Worm (Caenorhabditis elegans): Measurements from ENCODE around the gene F19C6.2.

Gene F19C6.2

DNA sequence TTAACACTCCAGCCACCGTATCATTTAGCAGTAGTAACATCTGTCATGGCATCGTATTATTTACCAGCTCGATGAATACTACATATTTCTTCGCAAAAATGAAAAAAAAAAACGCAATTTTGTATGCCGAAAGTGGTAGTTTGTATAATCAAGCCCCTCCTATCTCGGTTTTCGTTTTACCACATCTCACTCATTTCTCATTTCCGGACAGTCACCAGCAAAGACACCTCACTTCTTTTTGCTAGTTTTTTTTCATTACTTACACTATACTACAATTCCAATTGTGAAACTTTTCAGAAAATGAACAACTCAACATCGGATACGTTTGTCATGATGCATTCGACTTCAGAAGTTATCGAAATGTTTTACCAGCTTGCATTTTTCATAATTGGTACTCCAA, 48.4 kb downstream of the F19C6.2 start, which contains the start of gene gnrr-3:
TSS of gene gnrr-3 (plus strand) at position 301 of the 400 bp plus-strand sequence.
- TF ChIP-seq lim-7 (GFP tag; IDR thresholded peaks at IDR 0.05) (no peak), mdt-29 (GFP tag; IDR thresholded peaks at IDR 0.05) (no peak), aly-2 (tag; optimal IDR thresholded peaks at IDR 0.05) (no peak), nhr-48 (tag; optimal IDR thresholded peaks at IDR 0.05) (no peak), lin-29 (GFP tag; IDR thresholded peaks at IDR 0.05) (no peak)

DNA sequence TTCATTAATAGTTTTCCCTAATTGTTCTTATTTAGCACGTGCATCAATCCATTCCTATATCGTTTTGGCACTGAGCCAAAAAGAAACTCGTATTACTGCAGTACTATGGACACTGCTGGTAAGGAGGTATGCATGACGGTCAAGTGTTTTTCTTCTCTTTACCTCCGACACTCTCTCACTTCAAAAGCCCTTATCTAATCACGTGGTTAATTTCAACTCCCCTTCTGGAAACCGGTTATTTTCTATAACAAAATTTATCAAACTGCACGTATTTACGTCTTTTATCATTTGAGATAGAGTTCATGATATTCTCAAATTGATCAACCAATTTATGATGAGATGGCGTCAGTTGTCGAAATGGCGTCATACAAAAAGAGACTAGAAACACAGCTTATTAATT, 50.9 kb downstream of the F19C6.2 start:
- TF ChIP-seq ZK546.5 (tag; optimal IDR thresholded peaks at IDR 0.05) (no peak), lin-1 (GFP tag; IDR thresholded peaks at IDR 0.05) (peak; percentile 69; the same call in 1 of the 2 replicates), F37D6.2 (tag; optimal IDR thresholded peaks at IDR 0.05) (no peak), nhr-10 (tag; optimal IDR thresholded peaks at IDR 0.05) (peak; percentile 47), dpl-1 (GFP tag; optimal IDR thresholded peaks at IDR 0.05) (no peak), F10B5.3 (tag; optimal IDR thresholded peaks at IDR 0.05) (no peak), mdl-1 (tag; optimal IDR thresholded peaks at IDR 0.05) (peak in 1 of 2 experiments; percentile 82), madf-9 (GFP tag; conservative IDR thresholded peaks at IDR 0.05) (no peak), zip-11 (GFP tag; IDR thresholded peaks at IDR 0.05) (no peak), lin-13 (GFP tag; optimal IDR thresholded peaks at IDR 0.05) (peak; percentile 33), set-16 (GFP tag; IDR thresholded peaks at IDR 0.05) (no peak), ceh-20 (GFP tag; IDR thresholded peaks at IDR 0.05) (peak; percentile 64), nhr-76 (tag; optimal IDR thresholded peaks at IDR 0.05) (no peak), daf-8 (GFP tag; IDR thresholded peaks at IDR 0.05) (no peak), php-3 (GFP tag; IDR thresholded peaks at IDR 0.05) (peak; percentile 63), lin-29 (GFP tag; IDR thresholded peaks at IDR 0.05) (no peak), madf-5 (GFP tag; IDR thresholded peaks at IDR 0.05) (no peak), nhr-77 (tag; optimal IDR thresholded peaks at IDR 0.05) (peak; percentile 57), cey-2 (tag; optimal IDR thresholded peaks at IDR 0.05; ENCODE audit: borderline replicate concordance, insufficient read depth) (no peak), unc-62 (GFP tag; optimal IDR thresholded peaks at IDR 0.05 in 1 of 2) (peak in 1 of 2 experiments; percentile 88), unc-62 (tag; optimal IDR thresholded peaks at IDR 0.05) (no peak), Y75B8A.6 (GFP tag; IDR thresholded peaks at IDR 0.05) (no peak), lsy-2 (tag; optimal IDR thresholded peaks at IDR 0.05) (no peak), vab-7 (GFP tag; IDR thresholded peaks at IDR 0.05) (no peak), hlh-11 (tag; optimal IDR thresholded peaks at IDR 0.05) (peak; percentile 91), F49E8.2 (tag; optimal IDR thresholded peaks at IDR 0.05; ENCODE audit: borderline replicate concordance) (no peak), hlh-30 (tag; optimal IDR thresholded peaks at IDR 0.05; ENCODE audit: insufficient read depth) (peak; percentile 86), ztf-7 (tag; optimal IDR thresholded peaks at IDR 0.05) (no peak), dmd-6 (GFP tag; IDR thresholded peaks at IDR 0.05) (peak; percentile 90), T26A8.4 (GFP tag; IDR thresholded peaks at IDR 0.05) (peak; percentile 71), dmd-8 (GFP tag; IDR thresholded peaks at IDR 0.05) (no peak), tra-1 (GFP tag; IDR thresholded peaks at IDR 0.05) (peak; percentile 52; the same call in 1 of the 2 replicates), ctbp-1 (GFP tag; IDR thresholded peaks at IDR 0.05) (no peak), dve-1 (tag; optimal IDR thresholded peaks at IDR 0.05; ENCODE audit: insufficient read depth) (peak; percentile 91), skn-1 (tag; optimal IDR thresholded peaks at IDR 0.05) (no peak), egl-27 (tag; optimal IDR thresholded peaks at IDR 0.05) (no peak), hif-1 (tag; optimal IDR thresholded peaks at IDR 0.05) (peak; percentile 94 to 98), Y105C5A.15 (GFP tag; IDR thresholded peaks at IDR 0.05) (no peak), mxl-3 (GFP tag; optimal IDR thresholded peaks at IDR 0.05) (no peak), nhr-28 (tag; optimal IDR thresholded peaks at IDR 0.05) (peak; percentile 82), daf-12 (tag; optimal IDR thresholded peaks at IDR 0.05) (no peak), snpc-1.2 (GFP tag; IDR thresholded peaks at IDR 0.05) (no peak), lim-7 (GFP tag; IDR thresholded peaks at IDR 0.05) (no peak), snpc-4 (tag; optimal IDR thresholded peaks at IDR 0.05) (no peak), daf-19 (GFP tag; conservative IDR thresholded peaks at IDR 0.05) (no peak), nhr-102 (tag; optimal IDR thresholded peaks at IDR 0.05) (peak; percentile 73), nhr-42 (GFP tag; IDR thresholded peaks at IDR 0.05) (no peak)

Measured in whole organism, L4 larva.